Worm (Caenorhabditis elegans): ENCODE data around the gene F26D2.16.

DNA sequence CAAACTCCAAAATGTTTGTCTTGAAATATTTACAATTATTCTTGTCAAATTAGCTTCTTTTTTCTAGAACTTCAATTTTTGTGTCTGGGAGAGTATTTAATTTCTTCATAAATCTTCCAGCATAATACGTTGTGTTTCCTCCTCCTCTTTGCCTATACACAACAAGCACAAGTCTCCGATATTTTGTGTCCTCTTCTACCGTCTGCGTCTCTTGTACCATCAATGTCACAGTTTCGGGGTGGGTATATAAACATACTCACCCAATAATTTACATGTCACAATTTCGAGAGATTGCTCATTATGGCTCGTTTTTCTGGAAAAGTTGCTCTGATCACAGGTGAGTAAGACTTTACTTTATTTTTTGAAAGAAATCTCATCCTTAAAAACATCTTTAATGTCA lies 17.9 kb upstream of the F26D2.16 start, which contains the start of gene F26D2.15:
- TF ChIP-seq flt-1 (GFP tag; IDR thresholded peaks at IDR 0.05) (no peak), ztf-29 (GFP tag; IDR thresholded peaks at IDR 0.05) (no peak), cog-1 (tag; optimal IDR thresholded peaks at IDR 0.05) (no peak), ztf-23 (GFP tag; IDR thresholded peaks at IDR 0.05) (no peak), klf-2 (GFP tag; conservative IDR thresholded peaks at IDR 0.05) (no peak), T22C8.4 (GFP tag; IDR thresholded peaks at IDR 0.05) (no peak), tab-1 (GFP tag; IDR thresholded peaks at IDR 0.05) (no peak)

Data from whole organism, midembryonic.